Fruit fly (Drosophila melanogaster) Kc167 (cell line): Measurements from ENCODE around the gene CG17267.

Experiments
- Myc ChIP-seq: fragments of >200 bp; optimal IDR thresholded peaks from 2 replicates; lab custom pipeline; 2017; ENCODE audit warnings: missing external identifiers
- Sin3A ChIP-seq: fragments of >200 bp; optimal IDR thresholded peaks from 2 replicates; lab custom pipeline; 2018; ENCODE audit warnings: missing external identifiers
- h ChIP-seq: fragments of >200 bp; optimal IDR thresholded peaks from 3 replicates; lab custom pipeline; 2018; ENCODE audit warnings: missing external identifiers
- psq ChIP-seq: fragments of >200 bp; optimal IDR thresholded peaks from 2 replicates; lab custom pipeline; 2017; ENCODE audit warnings: missing external identifiers
- ttk ChIP-seq: sonication (Bioruptor generic); optimal IDR thresholded peaks from 2 replicates; lab custom pipeline; 2017; ENCODE audit warnings: missing external identifiers

DNA sequence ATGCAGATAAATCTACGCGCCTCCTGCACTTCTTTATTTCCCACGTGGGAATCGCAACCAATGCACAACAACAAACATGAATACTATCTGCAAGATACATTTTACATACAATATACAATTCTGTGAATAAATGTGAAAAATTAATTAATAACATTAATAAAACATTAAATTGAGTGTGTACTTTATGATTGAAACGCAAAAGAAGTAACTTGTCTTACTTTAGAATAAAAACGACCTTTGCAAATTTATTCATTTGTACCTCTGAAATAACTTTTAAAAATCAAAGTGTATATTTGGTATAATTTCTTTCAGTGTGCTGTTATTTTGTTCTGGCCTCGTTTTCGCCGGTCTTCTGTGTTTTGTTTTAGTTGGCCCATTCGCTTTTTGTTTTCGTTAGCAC lies 25.2 kb upstream of the CG17267 start:
- TF ChIP-seq ttk (lab: Kevin White, UChicago) (no peak), Sin3A (lab: Kevin White, UChicago) (no peak), psq (lab: Kevin White, UChicago) (no peak), h (no peak), Myc (no peak)
